Worm (Caenorhabditis elegans): ENCODE results near the gene F38B2.2.

Gene F38B2.2

DNA sequence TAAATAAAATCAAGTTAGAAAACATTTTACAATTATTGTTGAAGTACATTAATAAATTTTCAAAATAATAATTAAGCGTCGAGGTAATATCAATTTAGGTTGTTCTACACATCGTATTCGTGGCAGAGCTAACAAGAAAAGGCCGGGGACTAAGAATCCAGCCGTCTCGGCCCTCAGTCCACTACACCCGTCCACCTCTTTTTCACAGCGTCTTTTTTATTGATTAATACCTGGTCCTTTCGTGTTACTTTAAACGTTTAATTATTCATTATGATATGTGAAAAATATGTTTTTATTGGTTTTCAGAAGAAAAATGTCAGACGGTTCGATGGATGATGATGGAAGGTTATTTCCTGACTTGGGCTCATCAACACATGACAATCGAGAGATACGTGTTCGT lies 27.9 kb upstream of the F38B2.2 start, which contains the start of gene vhl-1:
TSS of gene vhl-1 (plus strand) at position 301 of the 400 bp plus-strand sequence.
- no peak for TF ChIP-seq T22C8.4 (GFP tag; IDR thresholded peaks at IDR 0.05)
- no peak for TF ChIP-seq med-1 (GFP tag; optimal IDR thresholded peaks at IDR 0.05; ENCODE audit: insufficient read depth)
- TF ChIP-seq klf-2 (GFP tag; conservative IDR thresholded peaks at IDR 0.05): no peak
- no peak for TF ChIP-seq tab-1 (GFP tag; IDR thresholded peaks at IDR 0.05)
- TF ChIP-seq ztf-23 (GFP tag; IDR thresholded peaks at IDR 0.05): no peak
- TF ChIP-seq cog-1 (tag; optimal IDR thresholded peaks at IDR 0.05): no peak
- no peak for TF ChIP-seq flt-1 (GFP tag; IDR thresholded peaks at IDR 0.05)
- no peak for TF ChIP-seq ref-1 (GFP tag; conservative IDR thresholded peaks at IDR 0.05)
- TF ChIP-seq ztf-29 (GFP tag; IDR thresholded peaks at IDR 0.05): no peak

DNA sequence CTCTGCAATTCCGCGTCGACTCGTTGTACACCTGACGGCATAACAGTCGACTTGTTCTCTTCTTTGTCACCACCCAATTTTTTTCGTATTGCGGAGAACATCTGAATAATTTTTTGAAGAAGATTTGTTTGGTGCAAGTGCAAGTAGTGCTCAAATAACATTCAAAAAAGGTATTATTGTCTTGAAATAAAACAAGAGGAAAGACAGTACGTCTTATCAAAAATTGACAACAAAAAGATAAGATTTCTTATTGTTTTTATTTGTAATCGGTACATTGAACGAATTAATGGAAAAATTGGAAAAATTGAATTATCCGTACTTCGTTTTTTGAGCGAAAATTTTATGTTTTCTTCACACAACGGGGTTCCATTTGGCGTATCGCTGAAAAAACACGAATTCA lies 26.6 kb upstream of the F38B2.2 start, which contains the start of gene F08G12.1:
TSS of gene F08G12.1 (minus strand) at position 101 of the 400 bp plus-strand sequence.
- TF ChIP-seq klf-2 (GFP tag; conservative IDR thresholded peaks at IDR 0.05) (no peak), med-1 (GFP tag; optimal IDR thresholded peaks at IDR 0.05; ENCODE audit: insufficient read depth) (no peak), ztf-23 (GFP tag; IDR thresholded peaks at IDR 0.05) (no peak), T22C8.4 (GFP tag; IDR thresholded peaks at IDR 0.05) (no peak), flt-1 (GFP tag; IDR thresholded peaks at IDR 0.05) (no peak)

DNA sequence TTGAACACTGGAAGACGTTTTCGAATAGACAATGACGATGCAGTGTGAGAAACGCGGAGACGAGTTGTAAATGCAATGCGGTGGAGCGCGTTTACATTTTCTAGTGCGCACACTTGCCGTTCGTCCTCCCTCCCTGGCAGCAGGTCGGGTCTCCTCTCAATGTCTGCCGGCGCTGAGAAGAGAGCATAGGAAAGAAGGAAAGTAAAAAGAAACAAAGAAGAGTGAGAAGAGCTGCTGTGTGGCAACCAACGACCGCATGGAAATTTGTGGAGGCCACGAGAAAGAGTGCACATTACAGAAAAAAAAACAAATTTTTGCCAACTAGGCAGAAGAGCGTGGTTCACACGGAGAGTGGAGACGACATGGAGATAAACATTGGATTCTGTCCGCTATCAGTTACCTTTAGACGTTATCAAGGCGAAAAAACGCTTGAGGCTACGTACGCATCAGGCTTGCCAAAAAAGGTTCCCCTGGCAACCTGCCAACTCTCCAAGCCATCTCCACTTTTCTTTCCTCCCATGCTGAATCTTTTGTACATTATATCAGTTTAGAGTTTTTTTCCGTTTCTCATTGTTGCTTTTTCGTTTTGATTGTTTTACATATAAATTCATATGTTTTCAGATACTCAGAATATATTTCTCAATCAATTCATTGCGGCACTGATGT lies 20.6 kb upstream of the F38B2.2 start, which contains the start of the genes snrp-40.1 and F08G12.3:
TSS of gene snrp-40.1 (minus strand) at position 143 of the 666 bp plus-strand sequence.
TSS of gene F08G12.3 (plus strand) at position 616 of the 666 bp plus-strand sequence.
- TF ChIP-seq cog-1 (tag; optimal IDR thresholded peaks at IDR 0.05): peak; percentile 76
- no peak for TF ChIP-seq ztf-29 (GFP tag; IDR thresholded peaks at IDR 0.05)
- peak; percentile 46 for TF ChIP-seq flt-1 (GFP tag; IDR thresholded peaks at IDR 0.05)

DNA sequence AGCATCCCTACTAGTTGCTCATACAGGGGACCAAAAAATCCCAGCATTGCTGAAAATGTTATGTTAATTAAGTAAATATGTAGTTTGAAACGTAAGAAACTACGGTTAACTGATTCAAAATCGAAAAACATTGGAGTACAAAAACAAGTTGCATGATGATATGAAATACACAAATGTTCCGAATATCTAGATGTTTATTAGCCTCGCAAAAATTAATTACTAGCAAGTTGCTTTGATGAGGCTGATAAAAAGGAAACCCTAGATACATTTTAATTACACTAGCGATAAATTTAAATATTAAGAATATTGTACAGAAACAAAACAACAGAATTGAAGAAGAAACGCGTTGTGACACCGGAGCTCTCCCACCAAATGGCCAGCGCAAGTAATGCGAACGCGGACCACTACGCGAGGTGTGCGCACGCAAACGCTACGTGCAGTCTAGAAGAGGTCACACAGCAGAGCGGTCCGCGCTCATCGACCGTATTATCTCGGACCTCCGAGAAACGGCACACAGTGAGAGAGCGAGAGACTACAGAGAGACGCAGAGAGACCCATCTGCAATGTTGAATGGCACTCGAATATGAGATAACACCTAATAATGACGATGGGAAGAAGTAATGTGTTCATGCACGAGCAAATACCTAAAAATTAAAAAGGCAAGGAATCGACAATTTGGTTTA lies 17.6 kb upstream of the F38B2.2 start, which contains the start of gene inx-2:
TSS of gene inx-2 (minus strand) at position 51 of the 683 bp plus-strand sequence.
- TF ChIP-seq ztf-23 (GFP tag; IDR thresholded peaks at IDR 0.05) (no peak), tab-1 (GFP tag; IDR thresholded peaks at IDR 0.05) (peak; percentile 77)

DNA sequence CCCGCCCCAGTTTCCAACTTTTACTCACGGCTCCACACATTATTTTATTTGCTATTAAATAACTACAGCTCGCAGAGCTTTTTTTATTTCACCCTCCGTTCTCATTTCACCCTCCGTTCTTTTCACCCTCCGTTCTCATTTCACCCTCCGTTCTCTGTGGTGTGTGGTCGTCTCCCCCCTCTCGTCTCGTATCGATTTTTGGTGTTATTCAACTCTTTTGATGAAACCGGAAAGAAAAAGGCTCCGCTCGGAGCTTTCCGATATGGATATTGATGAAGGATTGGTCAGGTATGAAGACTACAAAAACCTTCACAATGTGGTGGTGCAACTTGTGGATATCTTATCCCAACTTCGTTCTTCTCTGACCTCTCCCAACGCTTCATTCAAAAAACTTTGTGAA lies 11.4 kb upstream of the F38B2.2 start:
- TF ChIP-seq cog-1 (tag; optimal IDR thresholded peaks at IDR 0.05): no peak
- no peak for TF ChIP-seq med-1 (GFP tag; optimal IDR thresholded peaks at IDR 0.05; ENCODE audit: insufficient read depth)
- TF ChIP-seq tab-1 (GFP tag; IDR thresholded peaks at IDR 0.05): no peak
- TF ChIP-seq klf-2 (GFP tag; conservative IDR thresholded peaks at IDR 0.05): no peak
- TF ChIP-seq ztf-23 (GFP tag; IDR thresholded peaks at IDR 0.05): no peak
- peak; percentile 64 for TF ChIP-seq T22C8.4 (GFP tag; IDR thresholded peaks at IDR 0.05)
- no peak for TF ChIP-seq ref-1 (GFP tag; conservative IDR thresholded peaks at IDR 0.05)
- 0 out of 2 replicates have a peak, but pooled peaks have one; percentile 28 for TF ChIP-seq flt-1 (GFP tag; IDR thresholded peaks at IDR 0.05)
- TF ChIP-seq ztf-29 (GFP tag; IDR thresholded peaks at IDR 0.05): no peak

DNA sequence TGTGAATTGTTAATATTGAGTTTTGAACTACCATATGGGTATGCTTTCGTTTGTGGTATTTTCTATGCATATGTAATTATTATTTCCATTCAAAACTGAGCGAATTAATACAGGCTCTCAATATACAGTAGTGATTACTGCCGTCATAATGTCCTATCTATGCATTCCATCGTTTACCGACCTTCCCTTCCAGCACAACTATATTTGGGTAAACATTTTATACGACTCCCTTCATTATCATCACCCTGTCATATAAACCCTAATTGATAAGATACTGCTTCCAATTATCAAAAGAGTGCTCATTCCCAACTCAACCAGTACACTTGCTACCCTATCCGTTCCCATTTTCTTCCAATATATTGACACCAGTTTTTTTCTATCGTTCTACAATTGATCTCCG lies 10.7 kb upstream of the F38B2.2 start:
- no peak for TF ChIP-seq klf-2 (GFP tag; conservative IDR thresholded peaks at IDR 0.05)
- TF ChIP-seq flt-1 (GFP tag; IDR thresholded peaks at IDR 0.05): no peak
- TF ChIP-seq ztf-23 (GFP tag; IDR thresholded peaks at IDR 0.05): no peak
- TF ChIP-seq med-1 (GFP tag; optimal IDR thresholded peaks at IDR 0.05; ENCODE audit: insufficient read depth): no peak
- no peak for TF ChIP-seq cog-1 (tag; optimal IDR thresholded peaks at IDR 0.05)
- TF ChIP-seq ztf-29 (GFP tag; IDR thresholded peaks at IDR 0.05): no peak
- no peak for TF ChIP-seq T22C8.4 (GFP tag; IDR thresholded peaks at IDR 0.05)
- TF ChIP-seq ref-1 (GFP tag; conservative IDR thresholded peaks at IDR 0.05): no peak
- TF ChIP-seq tab-1 (GFP tag; IDR thresholded peaks at IDR 0.05): no peak

DNA sequence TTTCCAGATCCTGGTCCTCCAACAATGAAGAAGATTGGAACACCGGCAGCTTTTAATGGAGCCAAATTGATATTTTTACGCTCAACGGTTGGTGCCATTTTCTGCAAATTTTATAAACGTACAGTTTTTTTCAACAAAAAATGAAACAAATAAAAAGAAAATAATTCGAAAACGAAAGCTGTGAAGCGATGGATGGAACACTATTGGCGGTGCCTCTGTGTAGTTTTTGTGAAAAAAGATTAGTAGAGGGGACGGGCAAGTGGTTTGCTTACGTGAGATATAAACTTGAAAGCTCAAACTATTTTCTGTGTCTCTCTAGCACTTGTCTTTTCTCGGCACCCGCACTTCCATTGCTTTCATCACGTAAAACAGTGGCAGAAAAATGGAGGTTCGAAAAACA lies 8.4 kb upstream of the F38B2.2 start, which contains the start of gene F38B2.4:
TSS of gene F38B2.4 (minus strand) at position 101 of the 400 bp plus-strand sequence.
- TF ChIP-seq ztf-29 (GFP tag; IDR thresholded peaks at IDR 0.05) (no peak), cog-1 (tag; optimal IDR thresholded peaks at IDR 0.05) (no peak), klf-2 (GFP tag; conservative IDR thresholded peaks at IDR 0.05) (no peak)

DNA sequence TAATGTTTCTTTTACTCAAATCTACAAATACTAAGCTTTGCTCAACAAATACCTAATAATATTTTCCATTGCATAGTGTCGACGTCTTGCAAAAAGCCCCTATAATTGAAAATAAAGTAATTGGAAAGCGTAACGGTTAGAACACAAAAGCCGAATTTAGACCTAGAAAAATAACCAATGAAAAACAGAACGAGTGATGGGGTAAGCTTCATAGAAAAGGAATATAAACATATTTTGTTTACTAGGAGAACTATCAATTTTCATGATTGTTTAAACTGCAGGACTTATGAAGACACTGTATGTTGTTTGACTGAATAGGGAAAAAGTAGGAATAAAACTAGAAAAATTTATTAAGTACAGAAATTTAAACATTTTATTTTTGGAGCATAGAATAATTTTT lies 7.1 kb upstream of the F38B2.2 start, which contains the start of gene F38B2.3:
TSS of gene F38B2.3 (minus strand) at position 101 of the 400 bp plus-strand sequence.
- TF ChIP-seq T22C8.4 (GFP tag; IDR thresholded peaks at IDR 0.05): no peak
- no peak for TF ChIP-seq cog-1 (tag; optimal IDR thresholded peaks at IDR 0.05)
- no peak for TF ChIP-seq tab-1 (GFP tag; IDR thresholded peaks at IDR 0.05)
- no peak for TF ChIP-seq flt-1 (GFP tag; IDR thresholded peaks at IDR 0.05)
- TF ChIP-seq ztf-29 (GFP tag; IDR thresholded peaks at IDR 0.05): no peak
- TF ChIP-seq med-1 (GFP tag; optimal IDR thresholded peaks at IDR 0.05; ENCODE audit: insufficient read depth): no peak
- TF ChIP-seq ref-1 (GFP tag; conservative IDR thresholded peaks at IDR 0.05): no peak

DNA sequence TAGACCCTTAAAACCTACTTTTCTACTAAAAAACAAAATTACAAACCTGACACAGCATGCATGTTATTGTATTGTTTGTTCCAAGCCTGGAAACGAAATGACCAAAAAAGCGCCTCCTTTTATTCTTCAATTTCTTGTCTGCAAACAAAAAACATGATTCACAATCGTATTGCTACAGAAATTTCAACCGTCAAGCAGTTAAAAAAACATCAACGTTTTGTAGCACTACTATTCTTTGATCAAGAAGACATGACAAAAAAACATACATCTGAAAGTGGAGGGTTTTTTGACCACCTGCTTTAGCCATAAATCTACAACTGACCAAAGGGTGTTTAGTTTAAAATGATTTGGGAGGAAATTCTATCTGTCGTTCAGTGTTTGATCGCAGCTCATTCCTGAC lies 2.0 kb upstream of the F38B2.2 start, which contains the start of gene F38B2.6:
TSS of gene F38B2.6 (minus strand) at position 101 of the 400 bp plus-strand sequence.
- no peak for TF ChIP-seq klf-2 (GFP tag; conservative IDR thresholded peaks at IDR 0.05)
- TF ChIP-seq flt-1 (GFP tag; IDR thresholded peaks at IDR 0.05): no peak
- no peak for TF ChIP-seq T22C8.4 (GFP tag; IDR thresholded peaks at IDR 0.05)
- no peak for TF ChIP-seq tab-1 (GFP tag; IDR thresholded peaks at IDR 0.05)
- no peak for TF ChIP-seq ref-1 (GFP tag; conservative IDR thresholded peaks at IDR 0.05)
- no peak for TF ChIP-seq ztf-29 (GFP tag; IDR thresholded peaks at IDR 0.05)
- TF ChIP-seq med-1 (GFP tag; optimal IDR thresholded peaks at IDR 0.05; ENCODE audit: insufficient read depth): no peak
- no peak for TF ChIP-seq cog-1 (tag; optimal IDR thresholded peaks at IDR 0.05)
- no peak for TF ChIP-seq ztf-23 (GFP tag; IDR thresholded peaks at IDR 0.05)

DNA sequence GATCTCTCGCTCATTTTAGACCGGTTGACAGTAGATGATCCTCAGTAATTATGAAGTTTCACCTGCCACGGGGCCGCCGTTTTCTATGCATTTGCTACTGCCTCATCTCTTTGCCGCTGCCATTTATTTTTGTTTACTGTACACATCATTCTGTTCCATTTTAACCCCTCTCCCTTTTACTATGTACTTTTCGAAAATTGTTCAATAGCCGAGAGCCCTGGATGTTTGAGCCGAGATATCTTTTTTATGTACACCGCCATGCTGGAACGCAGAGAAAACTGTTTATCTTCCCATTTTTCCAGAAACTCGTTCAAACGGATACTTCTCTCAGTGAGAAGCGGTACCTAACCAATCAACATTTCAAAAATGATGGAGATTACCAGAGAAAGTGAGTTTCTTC lies 8.3 kb downstream of the F38B2.2 start, which contains the start of gene ifa-1:
TSS of gene ifa-1 (plus strand) at position 301 of the 400 bp plus-strand sequence.
- no peak for TF ChIP-seq ztf-23 (GFP tag; IDR thresholded peaks at IDR 0.05)
- no peak for TF ChIP-seq med-1 (GFP tag; optimal IDR thresholded peaks at IDR 0.05; ENCODE audit: insufficient read depth)
- TF ChIP-seq flt-1 (GFP tag; IDR thresholded peaks at IDR 0.05): no peak

Measured in whole organism, midembryonic.